Fruit fly (Drosophila melanogaster) whole organism, adult: ENCODE data around the gene PK1-R.

ENCODE experiments used
- CG7101 ChIP-seq: fragments of 200-800 bp; sonication (Bioruptor generic); optimal IDR thresholded peaks from 2 replicates; lab custom pipeline; 2018; ENCODE audit warnings: missing biosample characterization, mild to moderate bottlenecking, missing genetic modification characterization, moderate library complexity
- cic ChIP-seq: fragments of 200-800 bp; sonication (Bioruptor generic); optimal IDR thresholded peaks from 2 replicates; lab custom pipeline; 2017; ENCODE audit warnings: missing biosample characterization, mild to moderate bottlenecking, missing genetic modification characterization, moderate library complexity
- tj ChIP-seq: fragments of 200-800 bp; sonication (Bioruptor generic); optimal IDR thresholded peaks from 3 replicates; lab custom pipeline; 2017; ENCODE audit warnings: missing biosample characterization, mild to moderate bottlenecking, missing genetic modification characterization, moderate library complexity

dm6 chr3R:14050556-14051170, 52.3 kb downstream of the PK1-R start:
- no peak for TF ChIP-seq CG7101
- no peak for TF ChIP-seq cic (GFP tag; lab: Kevin White, UChicago)
- no peak for TF ChIP-seq tj (GFP tag; lab: Kevin White, UChicago)
